Fruit fly (Drosophila melanogaster): ENCODE results near the gene CG9072.
A peak's percentile ranks its signal among the peaks of the same experiment; 100 is the strongest.

The CG9072 gene

dm6 chrX:15084580-15085138 is 11.2 kb downstream of the CG9072 start, which contains the start of gene Cox17 (continued):
- TF ChIP-seq CG16779 (tag; optimal IDR thresholded peaks at IDR 0.05): peak; percentile 15
- peak; percentile 62 for TF ChIP-seq eg (GFP tag; IDR thresholded peaks at IDR 0.05)
- peak; percentile 68 for TF ChIP-seq Ets96B (tag; optimal IDR thresholded peaks at IDR 0.05)
- TF ChIP-seq fd59A (GFP tag; optimal IDR thresholded peaks at IDR 0.05): peak; percentile 63
- TF ChIP-seq CG31627 (GFP tag; optimal IDR thresholded peaks at IDR 0.05): peak; percentile 81
- TF ChIP-seq CG6854 (GFP tag; optimal IDR thresholded peaks at IDR 0.05): no peak
- peak; percentile 83 for TF ChIP-seq Hr4 (GFP tag; optimal IDR thresholded peaks at IDR 0.05)
- peak; percentile 73 for TF ChIP-seq CG6792 (GFP tag; optimal IDR thresholded peaks at IDR 0.05)
- peak; percentile 83 for TF ChIP-seq cyc (GFP tag; optimal IDR thresholded peaks at IDR 0.05)
- peak; percentile 93 for TF ChIP-seq svp (GFP tag)
- TF ChIP-seq fkh (GFP tag; optimal IDR thresholded peaks at IDR 0.05): peak; percentile 74
- TF ChIP-seq Lpt (GFP tag; optimal IDR thresholded peaks at IDR 0.05): peak; percentile 68
- TF ChIP-seq dsx (GFP tag; optimal IDR thresholded peaks at IDR 0.05; ENCODE audit: poor library complexity, severe bottlenecking): peak; percentile 48
- peak; percentile 80 for TF ChIP-seq Sox14 (GFP tag; optimal IDR thresholded peaks at IDR 0.05)
- TF ChIP-seq Eip93F (GFP tag; optimal IDR thresholded peaks at IDR 0.05): peak; percentile 58
- TF ChIP-seq acj6 (GFP tag; optimal IDR thresholded peaks at IDR 0.05): peak; percentile 85
- peak in 1 of 2 experiments; percentile 87 for TF ChIP-seq salr (GFP tag; optimal IDR thresholded peaks at IDR 0.05)
- TF ChIP-seq CG34406 (GFP tag; optimal IDR thresholded peaks at IDR 0.05): peak; percentile 78

dm6 chrX:15082681-15083080 is 13.2 kb downstream of the CG9072 start, which contains the start of gene CG33178:
Gene CG33178, plus strand, starts transcription at chrX:15082827.
- TF ChIP-seq eg (GFP tag; IDR thresholded peaks at IDR 0.05) (peak; percentile 16; the same call in 1 of the 3 replicates), CG11902 (GFP tag; optimal IDR thresholded peaks at IDR 0.05) (no peak), fd59A (GFP tag; optimal IDR thresholded peaks at IDR 0.05) (no peak), CG8319 (GFP tag; optimal IDR thresholded peaks at IDR 0.05) (no peak), Sox15 (GFP tag; optimal IDR thresholded peaks at IDR 0.05) (no peak), Eip78C (GFP tag) (no peak)

dm6 chrX:15080780-15081402 is 15.0 kb downstream of the CG9072 start, which contains the start of gene CG33177:
Gene CG33177, plus strand, starts transcription at chrX:15081367.
- TF ChIP-seq CG10631 (GFP tag; optimal IDR thresholded peaks at IDR 0.05): no peak
- TF ChIP-seq dsx (GFP tag; optimal IDR thresholded peaks at IDR 0.05; ENCODE audit: poor library complexity, severe bottlenecking): no peak
- no peak for TF ChIP-seq Ets21C (GFP tag; optimal IDR thresholded peaks at IDR 0.05)
- peak; percentile 37 for TF ChIP-seq vri (GFP tag; optimal IDR thresholded peaks at IDR 0.05)
- TF ChIP-seq CG7368 (GFP tag; optimal IDR thresholded peaks at IDR 0.05): no peak
- TF ChIP-seq CG6854 (GFP tag; optimal IDR thresholded peaks at IDR 0.05): no peak
- no peak for TF ChIP-seq Hr38 (GFP tag; optimal IDR thresholded peaks at IDR 0.05)
- TF ChIP-seq CG9139 (GFP tag; optimal IDR thresholded peaks at IDR 0.05): no peak
- TF ChIP-seq Hr39 (GFP tag; optimal IDR thresholded peaks at IDR 0.05): peak; percentile 42
- TF ChIP-seq Lpt (GFP tag; optimal IDR thresholded peaks at IDR 0.05): no peak
- no peak for TF ChIP-seq Gug (GFP tag; IDR thresholded peaks at IDR 0.05)
- no peak for TF ChIP-seq Blimp-1 (GFP tag; optimal IDR thresholded peaks at IDR 0.05)
- no peak for TF ChIP-seq spab (GFP tag; optimal IDR thresholded peaks at IDR 0.05)
- no peak for TF ChIP-seq CG8319 (GFP tag; optimal IDR thresholded peaks at IDR 0.05)
- TF ChIP-seq CG8632 (GFP tag; optimal IDR thresholded peaks at IDR 0.05): no peak
- no peak for TF ChIP-seq OdsH (GFP tag; optimal IDR thresholded peaks at IDR 0.05)
- TF ChIP-seq CG15336 (GFP tag; IDR thresholded peaks at IDR 0.05): no peak
- peak; percentile 52 for TF ChIP-seq CG31627 (GFP tag; optimal IDR thresholded peaks at IDR 0.05)
- no peak for TF ChIP-seq Eip93F (GFP tag; optimal IDR thresholded peaks at IDR 0.05)
- TF ChIP-seq svp (GFP tag): peak; percentile 69
- no peak for TF ChIP-seq CG6163 (GFP tag; IDR thresholded peaks at IDR 0.05)
- no peak for TF ChIP-seq ss (GFP tag; optimal IDR thresholded peaks at IDR 0.05)
- TF ChIP-seq cyc (GFP tag; optimal IDR thresholded peaks at IDR 0.05): peak; percentile 36
- TF ChIP-seq Eip78C (GFP tag): peak; percentile 45
- TF ChIP-seq CG11902 (GFP tag; optimal IDR thresholded peaks at IDR 0.05): no peak
- no peak for TF ChIP-seq dac (GFP tag; optimal IDR thresholded peaks at IDR 0.05)
- TF ChIP-seq eg (GFP tag; IDR thresholded peaks at IDR 0.05): no peak
- TF ChIP-seq Sox102F (GFP tag; optimal IDR thresholded peaks at IDR 0.05): no peak
- peak; percentile 5 for TF ChIP-seq Met (GFP tag; optimal IDR thresholded peaks at IDR 0.05)
- TF ChIP-seq acj6 (GFP tag; optimal IDR thresholded peaks at IDR 0.05): no peak
- TF ChIP-seq topi (GFP tag; optimal IDR thresholded peaks at IDR 0.05): peak; percentile 12
- no peak for TF ChIP-seq CG11762 (GFP tag; optimal IDR thresholded peaks at IDR 0.05; ENCODE audit: insufficient read depth)
- peak; percentile 17 for TF ChIP-seq lz (GFP tag; optimal IDR thresholded peaks at IDR 0.05)
- no peak for TF ChIP-seq CG34406 (GFP tag; optimal IDR thresholded peaks at IDR 0.05)
- TF ChIP-seq CG16779 (tag; optimal IDR thresholded peaks at IDR 0.05): no peak
- no peak for TF ChIP-seq CG3919 (GFP tag; optimal IDR thresholded peaks at IDR 0.05)
- TF ChIP-seq CG8119 (GFP tag; IDR thresholded peaks at IDR 0.05): no peak
